Worm (Caenorhabditis elegans) whole organism, L4/young adult: Measurements from ENCODE around the gene srh-80.

Experiments
- W03F9.2 ChIP-seq: fragments of 150-350 bp; optimal IDR thresholded peaks from 2 replicates; lab custom pipeline; 2014; ENCODE audit warnings: missing biosample characterization, missing genetic modification characterization
- dao-5 ChIP-seq: sonication (generic microtip); optimal IDR thresholded peaks from 2 replicates; lab custom pipeline; 2016; ENCODE audit warnings: missing genotype, missing genetic modification characterization, moderate library complexity, missing compliant biosample characterization

DNA sequence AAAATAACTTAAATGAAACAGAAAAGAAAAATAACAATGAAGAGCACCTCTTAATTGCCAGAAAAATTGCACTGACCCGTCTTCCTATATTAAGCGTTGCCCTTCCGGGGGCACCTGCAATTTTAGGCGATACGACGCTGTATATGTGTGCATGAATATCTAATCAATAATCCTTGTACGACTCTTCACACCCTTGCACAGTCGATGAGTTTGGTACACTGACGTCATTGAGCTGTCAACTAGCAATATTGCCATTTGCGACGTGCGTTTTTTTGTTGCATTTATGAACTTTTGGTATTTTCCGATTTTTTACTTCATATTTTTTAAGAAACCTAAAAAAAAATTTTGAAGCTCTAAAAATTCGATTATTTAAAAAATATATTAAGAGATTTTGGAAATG, 26.4 kb downstream of the srh-80 start, which contains the start of gene kin-34:
- TF ChIP-seq dao-5 (tag; lab: Kevin White, UChicago) (no peak), W03F9.2 (tag; lab: Kevin White, UChicago) (no peak)
